Worm (Caenorhabditis elegans) whole organism, late embryonic: ENCODE measurements around the gene R07A4.2.

Experiments
- C08G9.2 ChIP-seq: sonication (generic microtip); optimal IDR thresholded peaks from 2 replicates; lab custom pipeline; 2016; ENCODE audit warnings: mild to moderate bottlenecking, missing genetic modification characterization, moderate library complexity, missing compliant biosample characterization
- ahr-1 ChIP-seq: sonication (generic microtip); optimal IDR thresholded peaks from 2 replicates; lab custom pipeline; 2016; ENCODE audit warnings: missing genetic modification characterization, missing compliant biosample characterization
- ceh-19 ChIP-seq: fragments of 200-800 bp; sonication (Bioruptor generic); optimal IDR thresholded peaks from 2 replicates; lab custom pipeline; 2018; ENCODE audit warnings: mild to moderate bottlenecking, missing genetic modification characterization, missing compliant biosample characterization
- ceh-9 ChIP-seq: sonication (generic microtip); optimal IDR thresholded peaks from 2 replicates; lab custom pipeline; 2016; ENCODE audit warnings: mild to moderate bottlenecking, missing genetic modification characterization, inconsistent platforms, missing compliant biosample characterization
- dmd-4 ChIP-seq: sonication (generic microtip); optimal IDR thresholded peaks from 2 replicates; lab custom pipeline; 2016; ENCODE audit warnings: borderline replicate concordance, missing genetic modification characterization, missing compliant biosample characterization
- nhr-11 ChIP-seq: fragments of 150-350 bp; optimal IDR thresholded peaks from 2 replicates; lab custom pipeline; 2014; ENCODE audit warnings: missing biosample characterization, missing genetic modification characterization
- odd-2 ChIP-seq: sonication (generic microtip); optimal IDR thresholded peaks from 2 replicates; lab custom pipeline; 2017; ENCODE audit warnings: antibody characterized with exemption, mild to moderate bottlenecking, missing genetic modification characterization, missing compliant biosample characterization
- pha-2 ChIP-seq: sonication (generic microtip); optimal IDR thresholded peaks from 2 replicates; lab custom pipeline; 2017; ENCODE audit warnings: mild to moderate bottlenecking, missing genetic modification characterization, missing compliant biosample characterization
- pha-4 ChIP-seq: fragments of 150-350 bp; optimal IDR thresholded peaks from 2 replicates; lab custom pipeline; 2018; ENCODE audit warnings: missing biosample characterization, missing genetic modification reagents, missing genetic modification characterization
- pqm-1 ChIP-seq: sonication (generic microtip); optimal IDR thresholded peaks from 2 replicates; lab custom pipeline; 2016; ENCODE audit warnings: missing genetic modification characterization, missing compliant biosample characterization
- sox-2 ChIP-seq: fragments of 200-800 bp; sonication (Bioruptor generic); IDR thresholded peaks from 2 replicates; pipeline ENCODE4 v1.3.6; 2022; ENCODE audit warnings: missing genetic modification reagents, missing genetic modification characterization, missing compliant biosample characterization
- unc-42 ChIP-seq: sonication (generic microtip); optimal IDR thresholded peaks from 2 replicates; lab custom pipeline; 2016; ENCODE audit warnings: missing genotype, missing genetic modification characterization, missing compliant biosample characterization

- TF ChIP-seq pha-2 (tag; lab: Kevin White, UChicago) (no peak), ceh-9 (tag; lab: Kevin White, UChicago) (no peak), nhr-11 (tag; lab: Kevin White, UChicago) (no peak), unc-42 (tag; lab: Kevin White, UChicago) (no peak), ceh-19 (GFP tag; lab: Kevin White, UChicago) (no peak), pqm-1 (tag; lab: Kevin White, UChicago) (no peak), sox-2 (GFP tag; lab: Robert Waterston, UW) (no peak), dmd-4 (no peak), pha-4 (tag; lab: Kevin White, UChicago) (no peak), C08G9.2 (tag; lab: Kevin White, UChicago) (no peak), ahr-1 (no peak), odd-2 (tag; lab: Kevin White, UChicago) (no peak)
Observed at ce11 chrX:10763383-10763782, 17.1 kb upstream of the R07A4.2 start.
